Fruit fly (Drosophila melanogaster) whole organism, wandering third instar larva: ENCODE measurements around the gene Ac13E.

Experiments
- Dif ChIP-seq: fragments of 200-275, 200-300 bp; sonication (Bioruptor generic); optimal IDR thresholded peaks from 2 replicates; lab custom pipeline; 2018; ENCODE audit warnings: missing biosample characterization, missing genetic modification characterization; ENCODE audit not compliant: partially characterized antibody
- Jra ChIP-seq: sonication (Bioruptor generic); optimal IDR thresholded peaks from 2 replicates; lab custom pipeline; 2016; ENCODE audit warnings: missing biosample characterization, missing genetic modification characterization
- N ChIP-seq: fragments of >200 bp; optimal IDR thresholded peaks from 2 replicates; lab custom pipeline; 2018; ENCODE audit warnings: missing biosample characterization, missing external identifiers, missing genetic modification characterization
- foxo ChIP-seq, 2 experiments: fragments of 200-800 bp; sonication (Bioruptor generic); optimal IDR thresholded peaks; 2 replicates in 1 of 2; 3 replicates in 1 of 2; lab custom pipeline; 2016 to 2017; ENCODE audit warnings: missing biosample characterization in 2 of 2, missing genetic modification characterization in 2 of 2
- fru ChIP-seq: fragments of 200-800 bp; sonication (Bioruptor generic); optimal IDR thresholded peaks from 3 replicates; lab custom pipeline; 2016; ENCODE audit warnings: missing biosample characterization, mild to moderate bottlenecking, missing genetic modification characterization
- h ChIP-seq: fragments of 200-800 bp; sonication (Bioruptor generic); optimal IDR thresholded peaks from 3 replicates; lab custom pipeline; 2016; ENCODE audit warnings: missing biosample characterization, mild to moderate bottlenecking, missing genetic modification characterization
- psq ChIP-seq: fragments of 200-800 bp; sonication (Bioruptor generic); optimal IDR thresholded peaks from 3 replicates; lab custom pipeline; 2017; ENCODE audit warnings: missing biosample characterization, mild to moderate bottlenecking, missing genetic modification characterization, moderate library complexity

dm6 chrX:15578043-15578442, 24.0 kb upstream of the Ac13E start, which contains the start of the genes cerv and CG7872:
- TF ChIP-seq foxo (GFP tag; optimal IDR thresholded peaks at IDR 0.05; lab: Kevin White, UChicago): peak in 1 of 2 experiments; percentile 8
- no peak for TF ChIP-seq psq
- no peak for TF ChIP-seq N (GFP tag; lab: Kevin White, UChicago)
- TF ChIP-seq fru (GFP tag; lab: Kevin White, UChicago): no peak
- no peak for TF ChIP-seq Jra
- no peak for TF ChIP-seq Dif (GFP tag; lab: Kevin White, UChicago)
- no peak for TF ChIP-seq h (GFP tag; lab: Kevin White, UChicago)
